Worm (Caenorhabditis elegans): ENCODE results near the gene pals-38.

ce11 chrV:12410416-12411001 is 36.3 kb downstream of the pals-38 start, which contains the start of gene hrg-2:
- TF ChIP-seq unc-62 (GFP tag; optimal IDR thresholded peaks at IDR 0.05) (no peak), mcd-1 (GFP tag; IDR thresholded peaks at IDR 0.05) (no peak), K11D2.4 (GFP tag; IDR thresholded peaks at IDR 0.05) (no peak), ets-4 (GFP tag; optimal IDR thresholded peaks at IDR 0.05) (no peak), sea-2 (GFP tag; IDR thresholded peaks at IDR 0.05) (no peak), pha-4 (tag; optimal IDR thresholded peaks at IDR 0.05) (no peak), T07F8.4 (tag; optimal IDR thresholded peaks at IDR 0.05) (no peak), F49E8.2 (tag; optimal IDR thresholded peaks at IDR 0.05; ENCODE audit: insufficient read depth) (no peak)
